Fruit fly (Drosophila melanogaster): ENCODE measurements around the gene CG14453.

CG14453 gene

DNA sequence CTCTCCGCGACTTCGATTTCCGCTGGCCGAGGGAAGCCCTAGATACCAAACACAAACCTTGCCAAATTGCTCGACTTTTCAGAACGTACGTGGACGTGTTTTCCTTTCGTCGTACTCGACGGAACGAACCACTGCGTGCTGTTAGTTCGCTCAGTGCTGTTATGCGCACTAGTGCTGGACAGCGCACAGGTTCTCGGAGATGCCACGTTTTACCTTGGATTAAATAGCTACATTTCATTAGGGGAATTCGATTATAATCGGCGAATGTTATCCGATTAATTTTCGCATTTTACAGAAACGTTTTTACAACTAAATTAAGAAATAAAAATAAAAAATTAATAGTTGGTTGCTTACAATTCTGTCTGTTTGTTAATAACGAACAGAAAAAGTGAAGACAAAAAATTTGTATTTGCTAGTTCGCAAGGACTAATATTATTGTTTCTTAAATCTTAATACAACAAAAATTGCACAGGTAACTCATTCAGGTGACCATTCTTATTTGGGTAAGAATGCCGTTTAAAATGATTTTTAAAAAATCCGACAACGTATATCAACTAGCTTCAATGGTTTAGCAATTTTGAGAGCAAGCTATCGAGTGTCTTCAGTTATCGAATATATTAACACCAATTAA, 23.4 kb downstream of the CG14453 start, which contains the start of the genes ArfGAP3 and CG32452 (continued):
- no peak for TF ChIP-seq pb (GFP tag; optimal IDR thresholded peaks at IDR 0.05)
- peak; percentile 48 for TF ChIP-seq Dad (GFP tag; optimal IDR thresholded peaks at IDR 0.05)
- TF ChIP-seq sr (GFP tag; IDR thresholded peaks at IDR 0.05): no peak
- no peak; the same call in 1 of the 2 replicates for TF ChIP-seq cas (GFP tag; IDR thresholded peaks at IDR 0.05)
- peak; percentile 72 for TF ChIP-seq CG17328 (GFP tag; IDR thresholded peaks at IDR 0.05)
- peak; percentile 74 for TF ChIP-seq CG1602 (GFP tag; optimal IDR thresholded peaks at IDR 0.05)
- peak; percentile 67 for TF ChIP-seq CG9215 (GFP tag; IDR thresholded peaks at IDR 0.05)
- TF ChIP-seq Hmx (GFP tag; optimal IDR thresholded peaks at IDR 0.05): no peak
- no peak for TF ChIP-seq fru (optimal IDR thresholded peaks at IDR 0.05)
- no peak for TF ChIP-seq Poxn (GFP tag; IDR thresholded peaks at IDR 0.05)
- peak; percentile 76 for TF ChIP-seq Deaf1 (tag; optimal IDR thresholded peaks at IDR 0.05)
- peak; percentile 92 for TF ChIP-seq CG17361 (GFP tag; IDR thresholded peaks at IDR 0.05)
- TF ChIP-seq mirr (GFP tag; optimal IDR thresholded peaks at IDR 0.05): peak; percentile 51
- TF ChIP-seq CG6175 (GFP tag; IDR thresholded peaks at IDR 0.05): peak; percentile 34; the same call in 1 of the 3 replicates
- TF ChIP-seq Taf1 (GFP tag; IDR thresholded peaks at IDR 0.05): no peak
- TF ChIP-seq rib (GFP tag; IDR thresholded peaks at IDR 0.05): peak; percentile 60; the same call in 1 of the 2 replicates
- peak; percentile 67 for TF ChIP-seq hbn (GFP tag; IDR thresholded peaks at IDR 0.05; ENCODE audit: partially characterized antibody)
- peak; percentile 90 for TF ChIP-seq CG9932 (GFP tag; IDR thresholded peaks at IDR 0.05)
- peak; percentile 50 for TF ChIP-seq CG3281 (GFP tag; optimal IDR thresholded peaks at IDR 0.05)
- TF ChIP-seq Scr (GFP tag; IDR thresholded peaks at IDR 0.05; ENCODE audit: partially characterized antibody): peak; percentile 75
- 0 out of 3 replicates have a peak, but pooled peaks have one; percentile 8 for TF ChIP-seq C15 (GFP tag; IDR thresholded peaks at IDR 0.05)
- peak; percentile 86 for TF ChIP-seq lilli (GFP tag; optimal IDR thresholded peaks at IDR 0.05)
- no peak for TF ChIP-seq CG14965 (GFP tag; optimal IDR thresholded peaks at IDR 0.05; ENCODE audit: borderline replicate concordance)
- peak; percentile 70 for TF ChIP-seq CG18599 (GFP tag; optimal IDR thresholded peaks at IDR 0.05)
- TF ChIP-seq CG18262 (tag; optimal IDR thresholded peaks at IDR 0.05): peak; percentile 77
- TF ChIP-seq pfk (GFP tag; optimal IDR thresholded peaks at IDR 0.05): peak; percentile 78
- no peak for TF ChIP-seq maf-S (GFP tag; optimal IDR thresholded peaks at IDR 0.05)
- peak; percentile 29 for TF ChIP-seq CG1529 (GFP tag; optimal IDR thresholded peaks at IDR 0.05)
- peak; percentile 33 for TF ChIP-seq CG5180 (GFP tag; optimal IDR thresholded peaks at IDR 0.05)
- TF ChIP-seq caup (GFP tag; optimal IDR thresholded peaks at IDR 0.05; ENCODE audit: severe bottlenecking): peak; percentile 72
- peak; percentile 52 for TF ChIP-seq Bdp1 (GFP tag; optimal IDR thresholded peaks at IDR 0.05)
- TF ChIP-seq Jarid2 (GFP tag; optimal IDR thresholded peaks at IDR 0.05): peak; percentile 30
- TF ChIP-seq Rx (GFP tag; IDR thresholded peaks at IDR 0.05): peak; percentile 53; the same call in 1 of the 2 replicates
- no peak for TF ChIP-seq gcm2 (GFP tag; optimal IDR thresholded peaks at IDR 0.05)
- no peak for TF ChIP-seq hb (GFP tag; IDR thresholded peaks at IDR 0.05; ENCODE audit: partially characterized antibody)
- TF ChIP-seq CG2875 (GFP tag; optimal IDR thresholded peaks at IDR 0.05): peak; percentile 36
- peak; percentile 47 for TF ChIP-seq inv (GFP tag; IDR thresholded peaks at IDR 0.05; ENCODE audit: partially characterized antibody)
- TF ChIP-seq shn (GFP tag; optimal IDR thresholded peaks at IDR 0.05): peak; percentile 63
- peak; percentile 40 for TF ChIP-seq CG3065 (GFP tag; optimal IDR thresholded peaks at IDR 0.05)
- TF ChIP-seq CG12071 (GFP tag; optimal IDR thresholded peaks at IDR 0.05): no peak
- TF ChIP-seq CG17802 (tag; optimal IDR thresholded peaks at IDR 0.05): peak; percentile 58
- peak; percentile 65 for TF ChIP-seq ase (GFP tag; IDR thresholded peaks at IDR 0.05)
- peak; percentile 76 for TF ChIP-seq CG7556 (GFP tag; optimal IDR thresholded peaks at IDR 0.05)
- TF ChIP-seq CG8924 (tag; optimal IDR thresholded peaks at IDR 0.05): peak; percentile 82
- TF ChIP-seq hkb (optimal IDR thresholded peaks at IDR 0.05): no peak
- peak; percentile 73 for TF ChIP-seq hkb (GFP tag; IDR thresholded peaks at IDR 0.05)
- TF ChIP-seq so (GFP tag; IDR thresholded peaks at IDR 0.05): 0 out of 3 replicates have a peak, but pooled peaks have one; percentile 45
- TF ChIP-seq disco-r (GFP tag; optimal IDR thresholded peaks at IDR 0.05): no peak
- no peak for TF ChIP-seq tio (GFP tag; optimal IDR thresholded peaks at IDR 0.05)
- TF ChIP-seq bowl (GFP tag; IDR thresholded peaks at IDR 0.05): no peak
- peak; percentile 80 for TF ChIP-seq CG3847 (GFP tag; IDR thresholded peaks at IDR 0.05)

All from whole organism, embryonic.